Worm (Caenorhabditis elegans) whole organism, late embryonic: Measurements from ENCODE around the gene fbxb-106.

Experiments
- K02D7.2 ChIP-seq: sonication (generic microtip); optimal IDR thresholded peaks from 2 replicates; lab custom pipeline; 2017; ENCODE audit warnings: mild to moderate bottlenecking, missing genetic modification characterization, missing compliant biosample characterization
- ceh-30 ChIP-seq: fragments of 150-350 bp; optimal IDR thresholded peaks from 2 replicates; lab custom pipeline; 2014; ENCODE audit warnings: missing biosample characterization, missing genetic modification characterization
- dmd-4 ChIP-seq: sonication (generic microtip); optimal IDR thresholded peaks from 2 replicates; lab custom pipeline; 2016; ENCODE audit warnings: borderline replicate concordance, missing genetic modification characterization, missing compliant biosample characterization
- dve-1 ChIP-seq: sonication (generic microtip); optimal IDR thresholded peaks from 2 replicates; lab custom pipeline; 2017; ENCODE audit warnings: antibody characterized with exemption, mild to moderate bottlenecking, missing genetic modification characterization, missing compliant biosample characterization
- fkh-10 ChIP-seq: fragments of 150-350 bp; optimal IDR thresholded peaks from 2 replicates; lab custom pipeline; 2014; ENCODE audit warnings: missing biosample characterization, missing genetic modification reagents, missing genetic modification characterization
- lin-11 ChIP-seq: fragments of 200-800 bp; sonication (Bioruptor generic); optimal IDR thresholded peaks from 2 replicates; lab custom pipeline; 2018; ENCODE audit warnings: mild to moderate bottlenecking, missing genetic modification characterization, missing compliant biosample characterization
- nhr-11 ChIP-seq: fragments of 150-350 bp; optimal IDR thresholded peaks from 2 replicates; lab custom pipeline; 2014; ENCODE audit warnings: missing biosample characterization, missing genetic modification characterization
- odd-2 ChIP-seq: sonication (generic microtip); optimal IDR thresholded peaks from 2 replicates; lab custom pipeline; 2017; ENCODE audit warnings: antibody characterized with exemption, mild to moderate bottlenecking, missing genetic modification characterization, missing compliant biosample characterization
- pha-4 ChIP-seq: fragments of 150-350 bp; optimal IDR thresholded peaks from 2 replicates; lab custom pipeline; 2018; ENCODE audit warnings: missing biosample characterization, missing genetic modification reagents, missing genetic modification characterization
- unc-86 ChIP-seq: sonication (generic microtip); optimal IDR thresholded peaks from 2 replicates; lab custom pipeline; 2016; ENCODE audit warnings: missing genetic modification characterization, missing compliant biosample characterization

DNA sequence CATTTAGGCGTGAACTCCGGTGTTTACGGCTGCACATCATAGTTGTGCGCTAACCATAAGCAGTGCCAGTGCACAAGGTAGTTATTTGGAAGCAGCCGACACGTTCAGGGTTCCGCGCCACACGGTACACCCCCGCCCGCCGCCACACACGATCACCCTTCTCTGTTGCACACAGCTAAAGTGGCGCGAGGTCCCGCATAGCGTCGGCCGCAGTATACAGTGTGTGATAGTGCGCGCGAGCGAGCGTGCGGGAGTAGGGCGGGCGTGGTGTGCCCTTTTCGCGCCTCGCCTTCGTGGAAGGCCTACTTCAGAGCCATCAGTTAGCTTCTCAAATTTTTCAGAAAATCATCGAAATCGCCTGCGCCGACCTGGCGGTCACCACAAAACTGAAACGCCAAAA, 25.3 kb upstream of the fbxb-106 start:
- TF ChIP-seq nhr-11 (tag; lab: Kevin White, UChicago): no peak
- peak; percentile 9 for TF ChIP-seq dmd-4 (tag; lab: Kevin White, UChicago)
- TF ChIP-seq K02D7.2 (tag; lab: Kevin White, UChicago): no peak
- no peak for TF ChIP-seq lin-11 (tag; lab: Kevin White, UChicago)
- no peak for TF ChIP-seq pha-4
- TF ChIP-seq odd-2 (tag; lab: Kevin White, UChicago): no peak
- no peak for TF ChIP-seq dve-1 (tag; lab: Kevin White, UChicago)
- no peak for TF ChIP-seq unc-86 (tag; lab: Kevin White, UChicago)
- TF ChIP-seq fkh-10 (GFP tag; lab: Kevin White, UChicago): no peak
- TF ChIP-seq ceh-30: no peak
